Fruit fly (Drosophila melanogaster) whole organism, prepupa: ENCODE results near the gene nan.
A peak's percentile ranks its signal among the peaks of the same experiment; 100 is the strongest.

Experiments used
- Blimp-1 ChIP-seq: fragments of 200-800 bp; sonication (Bioruptor generic); optimal IDR thresholded peaks from 3 replicates; lab custom pipeline; 2017; ENCODE audit warnings: missing biosample characterization, missing genetic modification characterization, mild to moderate bottlenecking, moderate library complexity, missing genetic modification reagents
- CG10631 ChIP-seq: fragments of 200-800 bp; sonication (Bioruptor generic); optimal IDR thresholded peaks from 2 replicates; lab custom pipeline; 2016; ENCODE audit warnings: missing biosample characterization, missing genetic modification characterization
- CG10669 ChIP-seq: fragments of 200-800 bp; sonication (Bioruptor generic); optimal IDR thresholded peaks from 3 replicates; lab custom pipeline; 2018; ENCODE audit warnings: missing biosample characterization, mild to moderate bottlenecking, missing genetic modification characterization, moderate library complexity
- CG11902 ChIP-seq: fragments of 200-800 bp; sonication (Bioruptor generic); optimal IDR thresholded peaks from 3 replicates; lab custom pipeline; 2016; ENCODE audit warnings: missing biosample characterization, missing genetic modification characterization
- CG1621 ChIP-seq: fragments of 200-800 bp; sonication (Bioruptor generic); optimal IDR thresholded peaks from 3 replicates; lab custom pipeline; 2018; ENCODE audit warnings: missing biosample characterization, mild to moderate bottlenecking, missing genetic modification characterization
- CG16779 ChIP-seq: fragments of 200-800 bp; sonication (Bioruptor generic); optimal IDR thresholded peaks from 3 replicates; lab custom pipeline; 2017; ENCODE audit warnings: missing biosample characterization, mild to moderate bottlenecking, missing genetic modification characterization
- CG34406 ChIP-seq: fragments of 200-800 bp; sonication (Bioruptor generic); optimal IDR thresholded peaks from 3 replicates; lab custom pipeline; 2016; ENCODE audit warnings: missing biosample characterization, missing genetic modification characterization
- CG4318 ChIP-seq: fragments of 200-800 bp; sonication (Bioruptor generic); optimal IDR thresholded peaks from 3 replicates; lab custom pipeline; 2017; ENCODE audit warnings: missing biosample characterization, mild to moderate bottlenecking, missing genetic modification characterization
- CG6163 ChIP-seq: fragments of 200-800 bp; sonication (Bioruptor generic); IDR thresholded peaks from 3 replicates; pipeline ENCODE4 v1.3.6; 2022; ENCODE audit warnings: missing biosample characterization, missing genetic modification characterization
- CG6808 ChIP-seq: fragments of 200-800 bp; sonication (Bioruptor generic); optimal IDR thresholded peaks from 3 replicates; lab custom pipeline; 2017; ENCODE audit warnings: missing biosample characterization, missing genetic modification characterization, mild to moderate bottlenecking, moderate library complexity, missing genetic modification reagents
- CG6854 ChIP-seq: fragments of 200-800 bp; sonication (Bioruptor generic); optimal IDR thresholded peaks from 2 replicates; lab custom pipeline; 2017; ENCODE audit warnings: missing biosample characterization, mild to moderate bottlenecking, missing genetic modification characterization
- CG7368 ChIP-seq: fragments of 200-800 bp; sonication (Bioruptor generic); optimal IDR thresholded peaks from 3 replicates; lab custom pipeline; 2016; ENCODE audit warnings: missing biosample characterization, missing genetic modification characterization
- CG8119 ChIP-seq: fragments of 200-800 bp; sonication (Bioruptor generic); IDR thresholded peaks from 3 replicates; pipeline ENCODE4 v1.3.6; 2022; ENCODE audit warnings: missing biosample characterization, missing genetic modification characterization
- CG8319 ChIP-seq: fragments of 200-800 bp; sonication (Bioruptor generic); optimal IDR thresholded peaks from 3 replicates; lab custom pipeline; 2016; ENCODE audit warnings: missing biosample characterization, missing genetic modification characterization
- CG9139 ChIP-seq: fragments of 200-800 bp; sonication (Bioruptor generic); optimal IDR thresholded peaks from 3 replicates; lab custom pipeline; 2017; ENCODE audit warnings: missing biosample characterization, mild to moderate bottlenecking, missing genetic modification characterization
- Eip78C ChIP-seq: fragments of 200-800 bp; sonication (Bioruptor generic); peaks from one replicate; lab custom pipeline; 2016; ENCODE audit warnings: missing biosample characterization, missing genetic modification characterization
- Eip93F ChIP-seq: fragments of 200-800 bp; sonication (Bioruptor generic); optimal IDR thresholded peaks from 2 replicates; lab custom pipeline; 2016; ENCODE audit warnings: missing biosample characterization, mild to moderate bottlenecking, missing genetic modification characterization
- Ets21C ChIP-seq: fragments of 200-800 bp; sonication (Bioruptor generic); optimal IDR thresholded peaks from 3 replicates; lab custom pipeline; 2016; ENCODE audit warnings: missing biosample characterization, missing genetic modification characterization
- Gug ChIP-seq: fragments of 200-800 bp; sonication (Bioruptor generic); IDR thresholded peaks from 2 replicates; pipeline ENCODE4 v1.3.6; 2022; ENCODE audit warnings: missing biosample characterization, missing genetic modification characterization
- Hr38 ChIP-seq: sonication (Bioruptor generic); optimal IDR thresholded peaks from 2 replicates; lab custom pipeline; 2016; ENCODE audit warnings: missing biosample characterization, missing genetic modification characterization
- Hr39 ChIP-seq: fragments of 200-800 bp; sonication (Bioruptor generic); optimal IDR thresholded peaks from 2 replicates; lab custom pipeline; 2016; ENCODE audit warnings: missing biosample characterization, missing genetic modification characterization
- Hr4 ChIP-seq: fragments of 200-800 bp; sonication (Bioruptor generic); optimal IDR thresholded peaks from 3 replicates; lab custom pipeline; 2016; ENCODE audit warnings: missing biosample characterization, missing genetic modification characterization
- Lpt ChIP-seq: fragments of 200-800 bp; sonication (Bioruptor generic); optimal IDR thresholded peaks from 3 replicates; lab custom pipeline; 2016; ENCODE audit warnings: missing biosample characterization, missing genetic modification characterization
- Met ChIP-seq: fragments of 200-800 bp; sonication (Bioruptor generic); optimal IDR thresholded peaks from 3 replicates; lab custom pipeline; 2016; ENCODE audit warnings: missing biosample characterization, missing genetic modification characterization
- OdsH ChIP-seq: fragments of 200-800 bp; sonication (Bioruptor generic); optimal IDR thresholded peaks from 3 replicates; lab custom pipeline; 2016; ENCODE audit warnings: missing biosample characterization, missing genetic modification characterization
- Smox ChIP-seq: fragments of 200-800 bp; sonication (Bioruptor generic); optimal IDR thresholded peaks from 3 replicates; lab custom pipeline; 2016; ENCODE audit warnings: missing biosample characterization, missing genetic modification characterization
- Sox102F ChIP-seq: fragments of 200-800 bp; sonication (Bioruptor generic); optimal IDR thresholded peaks from 2 replicates; lab custom pipeline; 2016; ENCODE audit warnings: missing biosample characterization, mild to moderate bottlenecking, missing genetic modification characterization
- Sox15 ChIP-seq: fragments of 200-800 bp; sonication (Bioruptor generic); optimal IDR thresholded peaks from 3 replicates; lab custom pipeline; 2016; ENCODE audit warnings: missing biosample characterization, missing genetic modification characterization
- achi ChIP-seq: fragments of 200-800 bp; sonication (Bioruptor generic); optimal IDR thresholded peaks from 3 replicates; lab custom pipeline; 2016; ENCODE audit warnings: missing biosample characterization, missing genetic modification characterization
- acj6 ChIP-seq: fragments of 200-800 bp; sonication (Bioruptor generic); optimal IDR thresholded peaks from 3 replicates; lab custom pipeline; 2016; ENCODE audit warnings: missing biosample characterization, missing genetic modification characterization
- cyc ChIP-seq: fragments of 200-800 bp; sonication (Bioruptor generic); optimal IDR thresholded peaks from 3 replicates; lab custom pipeline; 2016; ENCODE audit warnings: missing biosample characterization, missing genetic modification characterization
- dac ChIP-seq: fragments of 200-800 bp; sonication (Bioruptor generic); optimal IDR thresholded peaks from 2 replicates; lab custom pipeline; 2017; ENCODE audit warnings: missing biosample characterization, mild to moderate bottlenecking, missing genetic modification characterization
- eg ChIP-seq: fragments of 200-800 bp; sonication (Bioruptor generic); IDR thresholded peaks from 3 replicates; pipeline ENCODE4 v1.3.6; 2022; ENCODE audit warnings: missing biosample characterization, missing genetic modification characterization
- fd85E ChIP-seq: fragments of 200-800 bp; sonication (Bioruptor generic); optimal IDR thresholded peaks from 3 replicates; lab custom pipeline; 2016; ENCODE audit warnings: missing biosample characterization, missing genetic modification characterization
- fkh ChIP-seq: fragments of 200-800 bp; sonication (Bioruptor generic); optimal IDR thresholded peaks from 3 replicates; lab custom pipeline; 2017; ENCODE audit warnings: missing biosample characterization, mild to moderate bottlenecking, missing genetic modification characterization, moderate library complexity
- lz ChIP-seq: fragments of 200-800 bp; sonication (Bioruptor generic); optimal IDR thresholded peaks from 3 replicates; lab custom pipeline; 2016; ENCODE audit warnings: missing biosample characterization, missing genetic modification characterization
- pdm3 ChIP-seq: fragments of 200-800 bp; sonication (Bioruptor generic); optimal IDR thresholded peaks from 3 replicates; lab custom pipeline; 2016; ENCODE audit warnings: missing biosample characterization, missing genetic modification characterization
- salr ChIP-seq, 2 experiments: fragments of 200-800 bp; sonication (Bioruptor generic); optimal IDR thresholded peaks; 3 replicates each; lab custom pipeline; 2016 to 2018; ENCODE audit warnings: missing biosample characterization in 2 of 2, missing genetic modification characterization in 2 of 2, mild to moderate bottlenecking in 1 of 2
- spab ChIP-seq: fragments of 200-800 bp; sonication (Bioruptor generic); optimal IDR thresholded peaks from 2 replicates; lab custom pipeline; 2017; ENCODE audit warnings: missing biosample characterization, mild to moderate bottlenecking, missing genetic modification characterization, missing genetic modification reagents
- ss ChIP-seq, 2 experiments: fragments of 200-800 bp; sonication (Bioruptor generic); optimal IDR thresholded peaks; 2 replicates in 1 of 2; 3 replicates in 1 of 2; lab custom pipeline; 2017 to 2018; ENCODE audit warnings: mild to moderate bottlenecking in 2 of 2, missing biosample characterization in 2 of 2, missing genetic modification characterization in 2 of 2, moderate library complexity in 1 of 2
- topi ChIP-seq: fragments of 200-800 bp; sonication (Bioruptor generic); optimal IDR thresholded peaks from 3 replicates; lab custom pipeline; 2016; ENCODE audit warnings: missing biosample characterization, missing genetic modification characterization
- vri ChIP-seq: fragments of 200-800 bp; sonication (Bioruptor generic); optimal IDR thresholded peaks from 3 replicates; lab custom pipeline; 2016; ENCODE audit warnings: missing biosample characterization, mild to moderate bottlenecking, missing genetic modification characterization

The nan gene

DNA sequence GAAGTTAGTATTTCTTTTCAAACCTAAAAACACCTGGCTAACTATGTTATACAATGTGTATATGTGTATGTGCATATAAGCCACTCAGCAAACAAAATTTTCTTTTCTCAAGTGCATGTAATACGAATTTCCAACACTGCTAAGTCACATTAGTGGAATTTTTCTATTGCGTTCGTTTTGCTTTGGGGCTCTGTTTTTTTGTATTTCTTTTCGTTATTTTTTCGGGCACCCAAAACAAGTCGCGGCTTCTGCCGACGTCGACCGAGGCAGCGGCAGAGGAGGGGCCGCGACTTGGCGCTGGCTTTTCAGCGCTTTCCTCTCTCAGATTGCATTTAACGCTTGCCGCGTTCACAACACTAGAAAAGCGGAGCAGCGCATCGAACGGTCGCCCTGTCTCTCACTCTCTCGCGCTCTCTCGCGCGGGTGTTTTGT is 30.0 kb upstream of the nan start (continued):
- no peak for TF ChIP-seq CG11902 (GFP tag; lab: Kevin White, UChicago)
- TF ChIP-seq salr (GFP tag; optimal IDR thresholded peaks at IDR 0.05; lab: Kevin White, UChicago), result peak in 1 of 2 experiments; percentile 10
- TF ChIP-seq ss (GFP tag; optimal IDR thresholded peaks at IDR 0.05; lab: Kevin White, UChicago), result no peak
- TF ChIP-seq CG1621, result no peak
- TF ChIP-seq Sox15 (GFP tag; lab: Kevin White, UChicago), result no peak
- no peak for TF ChIP-seq Hr38
- no peak for TF ChIP-seq acj6
- TF ChIP-seq lz (GFP tag; lab: Kevin White, UChicago), result no peak
- peak; percentile 60 for TF ChIP-seq Eip78C (GFP tag; lab: Kevin White, UChicago)
- TF ChIP-seq CG16779 (tag; lab: Kevin White, UChicago), result no peak
- TF ChIP-seq vri (GFP tag; lab: Kevin White, UChicago), result no peak

DNA sequence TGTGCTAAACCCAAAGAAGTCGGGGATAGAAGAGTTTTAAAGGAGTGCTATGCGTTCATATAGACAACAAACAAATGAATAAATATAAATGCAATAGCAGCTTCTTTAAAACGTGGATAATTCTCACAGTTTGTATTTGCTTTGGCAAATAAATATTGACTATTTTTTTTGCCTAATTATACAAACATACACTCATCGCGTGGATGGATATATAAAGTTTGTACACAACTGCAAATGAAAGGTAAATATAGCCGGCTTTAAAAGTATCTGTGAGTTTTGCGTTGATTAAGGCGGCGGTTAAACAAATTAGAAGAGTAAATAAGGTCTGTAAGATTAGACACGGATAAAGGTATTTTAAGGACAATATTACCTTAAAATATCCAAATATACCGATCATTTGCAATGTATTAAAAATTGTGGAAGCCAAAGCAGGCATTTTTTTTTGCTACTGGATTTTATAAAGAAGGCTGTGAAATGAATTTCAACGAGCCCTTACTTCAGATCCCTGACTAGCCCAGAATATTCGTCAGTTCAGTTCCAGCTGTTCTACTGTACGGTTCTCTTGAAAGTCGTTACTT is 28.3 kb upstream of the nan start, which contains the start of gene CG7768:
TSS of gene CG7768 (plus strand) at position 528 of the 578 bp plus-strand sequence.
- TF ChIP-seq Eip78C (GFP tag; lab: Kevin White, UChicago) (peak; percentile 2), eg (GFP tag; lab: Robert Waterston, UW) (0 out of 3 replicates have a peak, but pooled peaks have one; percentile 38), spab (GFP tag; lab: Kevin White, UChicago) (no peak), fkh (GFP tag; lab: Kevin White, UChicago) (peak; percentile 88), fd85E (GFP tag; lab: Kevin White, UChicago) (no peak)

DNA sequence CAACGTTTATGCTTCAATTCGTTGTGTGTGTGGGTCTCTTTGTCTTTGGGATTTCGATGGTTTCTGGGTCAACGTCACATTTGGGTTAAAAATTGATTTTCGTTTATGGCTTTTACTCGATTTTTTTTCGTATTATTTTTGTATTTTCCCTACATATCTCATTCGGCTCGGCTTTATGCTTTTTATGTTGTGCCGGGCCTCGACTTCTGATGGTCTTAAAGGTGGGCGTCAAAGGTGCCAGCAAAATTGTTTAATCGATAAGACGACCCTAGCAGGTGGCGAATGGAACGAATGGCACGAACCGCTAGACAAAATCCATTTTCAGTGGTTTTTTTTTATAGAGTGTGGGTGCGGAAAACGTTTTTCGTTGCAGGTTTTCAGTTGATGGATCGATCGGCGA is 26.7 kb upstream of the nan start:
- TF ChIP-seq cyc (GFP tag; lab: Kevin White, UChicago) (no peak), topi (no peak), CG6808 (GFP tag; lab: Kevin White, UChicago) (no peak), eg (GFP tag; lab: Robert Waterston, UW) (no peak), CG10631 (no peak), Smox (GFP tag; lab: Kevin White, UChicago) (no peak), Eip93F (GFP tag; lab: Kevin White, UChicago) (no peak), salr (GFP tag; optimal IDR thresholded peaks at IDR 0.05; lab: Kevin White, UChicago) (no peak), Hr38 (no peak), CG8119 (GFP tag; lab: Robert Waterston, UW) (no peak), dac (GFP tag; lab: Kevin White, UChicago) (no peak), Ets21C (GFP tag; lab: Kevin White, UChicago) (no peak), acj6 (no peak)

DNA sequence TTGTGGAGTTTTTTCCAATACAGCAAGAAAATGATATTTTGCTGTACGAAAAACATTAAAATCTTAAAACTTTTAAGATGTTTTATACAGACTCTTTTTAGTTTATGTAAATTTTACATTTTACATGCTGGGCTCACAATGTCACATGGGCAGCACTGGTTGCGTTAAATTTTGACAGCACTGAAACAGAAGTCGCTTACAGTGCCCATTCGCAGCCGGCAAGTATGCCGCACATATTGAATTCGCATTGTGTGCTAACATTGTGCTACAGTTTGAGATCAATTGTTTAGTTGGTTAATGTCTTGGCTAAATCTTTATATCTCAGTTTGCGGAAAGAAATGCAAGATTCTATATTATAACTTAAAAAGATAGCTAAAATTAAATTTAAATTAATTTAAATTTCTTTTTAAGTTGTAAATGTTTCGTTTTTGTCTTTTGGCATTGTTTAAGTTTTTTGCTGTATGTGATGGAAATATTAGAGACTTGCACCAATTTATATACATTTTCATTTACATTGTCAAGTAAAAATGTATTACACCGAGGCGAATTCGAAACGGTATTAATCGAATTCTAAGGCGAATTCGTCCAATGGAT is 22.9 kb upstream of the nan start:
- TF ChIP-seq CG6808 (GFP tag; lab: Kevin White, UChicago), result peak; percentile 100
- TF ChIP-seq Lpt (GFP tag; lab: Kevin White, UChicago), result no peak
- TF ChIP-seq Hr4 (GFP tag; lab: Kevin White, UChicago), result no peak
- no peak for TF ChIP-seq spab (GFP tag; lab: Kevin White, UChicago)
- no peak for TF ChIP-seq CG6163 (GFP tag; lab: Robert Waterston, UW)
- TF ChIP-seq achi, result no peak
- TF ChIP-seq CG8319 (GFP tag; lab: Kevin White, UChicago), result no peak
- TF ChIP-seq, all 60 proteins: peak for 1

DNA sequence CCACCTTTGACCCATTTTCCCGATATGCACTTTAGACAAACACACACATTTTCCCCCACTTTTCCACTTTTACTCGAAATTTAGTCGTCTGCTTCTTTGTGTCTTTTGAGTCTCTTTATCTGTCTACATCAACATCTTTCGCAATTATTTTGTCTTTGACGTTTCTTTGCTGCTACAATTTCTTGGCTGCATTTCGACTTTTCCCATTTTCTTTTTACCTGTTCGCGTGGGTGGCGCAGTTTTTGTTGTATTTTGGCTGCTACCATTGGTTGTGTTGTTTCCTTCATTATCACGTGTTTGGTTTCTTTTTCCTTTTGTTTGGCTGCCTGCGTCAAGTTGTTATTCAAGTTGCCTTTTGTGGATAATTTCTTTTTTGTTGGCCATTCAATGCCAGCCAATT is 22.2 kb upstream of the nan start:
- no peak for TF ChIP-seq CG10669 (GFP tag; lab: Kevin White, UChicago)
- TF ChIP-seq OdsH (GFP tag; lab: Kevin White, UChicago), result no peak
- TF ChIP-seq CG34406, result no peak
- TF ChIP-seq Met, result no peak
- TF ChIP-seq eg (GFP tag; lab: Robert Waterston, UW), result no peak
- no peak for TF ChIP-seq Hr39 (GFP tag; lab: Kevin White, UChicago)
- TF ChIP-seq CG6854 (GFP tag; lab: Kevin White, UChicago), result no peak
- TF ChIP-seq CG9139 (GFP tag; lab: Kevin White, UChicago), result no peak
- TF ChIP-seq CG7368 (GFP tag; lab: Kevin White, UChicago), result no peak
- TF ChIP-seq ss (GFP tag; optimal IDR thresholded peaks at IDR 0.05; lab: Kevin White, UChicago), result no peak
- TF ChIP-seq Sox102F (GFP tag; lab: Kevin White, UChicago), result no peak
- no peak for TF ChIP-seq CG4318 (GFP tag; lab: Kevin White, UChicago)
- no peak for TF ChIP-seq Ets21C (GFP tag; lab: Kevin White, UChicago)
- no peak for TF ChIP-seq Gug (GFP tag; lab: Robert Waterston, UW)
- TF ChIP-seq CG1621, result no peak
- no peak for TF ChIP-seq pdm3
- TF ChIP-seq CG10631, result no peak
- no peak for TF ChIP-seq Blimp-1 (GFP tag; lab: Kevin White, UChicago)
- no peak for TF ChIP-seq Eip93F (GFP tag; lab: Kevin White, UChicago)
- TF ChIP-seq Sox15 (GFP tag; lab: Kevin White, UChicago), result no peak
